Worm (Caenorhabditis elegans) whole organism, young adult: ENCODE results near the gene aak-1.

ENCODE experiments used
- B0019.2 ChIP-seq: fragments of 200-800 bp; sonication (Bioruptor generic); conservative IDR thresholded peaks from 2 replicates; pipeline ENCODE4 v1.3.6; 2022; ENCODE audit warnings: missing genetic modification reagents, missing genetic modification characterization, missing compliant biosample characterization
- B0035.1 ChIP-seq: sonication (generic microtip); optimal IDR thresholded peaks from 2 replicates; lab custom pipeline; 2016; ENCODE audit warnings: missing genetic modification characterization, mild to moderate bottlenecking, missing compliant biosample characterization, missing genotype, missing genetic modification reagents
- F22D6.2 ChIP-seq: sonication (generic microtip); optimal IDR thresholded peaks from 2 replicates; lab custom pipeline; 2016; ENCODE audit warnings: mild to moderate bottlenecking, missing genetic modification characterization, missing compliant biosample characterization
- F33H1.4 ChIP-seq: fragments of 200-800 bp; sonication (Bioruptor generic); IDR thresholded peaks from 2 replicates; pipeline ENCODE4 v1.3.6; 2022; ENCODE audit warnings: missing genetic modification reagents, missing genetic modification characterization, missing compliant biosample characterization
- F37B4.10 ChIP-seq: fragments of 200-800 bp; sonication (Bioruptor generic); IDR thresholded peaks from 2 replicates; pipeline ENCODE4 v1.3.6; 2022; ENCODE audit warnings: missing genetic modification characterization, missing compliant biosample characterization
- F39B2.1 ChIP-seq: fragments of 200-800 bp; sonication (Bioruptor generic); IDR thresholded peaks from 2 replicates; pipeline ENCODE4 v1.3.6; 2022; ENCODE audit warnings: missing genetic modification reagents, missing genetic modification characterization, missing compliant biosample characterization
- F52B5.7 ChIP-seq: sonication (generic microtip); optimal IDR thresholded peaks from 2 replicates; lab custom pipeline; 2016; ENCODE audit warnings: mild to moderate bottlenecking, missing genetic modification characterization, missing compliant biosample characterization
- K11D2.4 ChIP-seq: fragments of 200-800 bp; sonication (Bioruptor generic); IDR thresholded peaks from 2 replicates; pipeline ENCODE4 v1.3.6; 2022; ENCODE audit warnings: missing genetic modification reagents, missing genetic modification characterization, missing compliant biosample characterization
- T26A5.8 ChIP-seq: sonication (generic microtip); optimal IDR thresholded peaks from 2 replicates; lab custom pipeline; 2016; ENCODE audit warnings: missing genetic modification characterization, missing compliant biosample characterization
- Y53G8AR.9 ChIP-seq: fragments of 200-800 bp; sonication (Bioruptor generic); conservative IDR thresholded peaks from 2 replicates; pipeline ENCODE4 v1.3.6; 2022; ENCODE audit warnings: missing genetic modification reagents, missing genetic modification characterization, missing compliant biosample characterization
- Y56A3A.18 ChIP-seq: fragments of 200-800 bp; sonication (Bioruptor generic); IDR thresholded peaks from 2 replicates; pipeline ENCODE4 v1.3.6; 2022; ENCODE audit warnings: missing genetic modification reagents, missing genetic modification characterization, missing compliant biosample characterization
- akir-1 ChIP-seq: fragments of 200-800 bp; sonication (Bioruptor generic); optimal IDR thresholded peaks from 2 replicates; lab custom pipeline; 2018; ENCODE audit warnings: mild to moderate bottlenecking, missing genetic modification characterization, moderate library complexity, missing compliant biosample characterization
- aptf-2 ChIP-seq: fragments of 200-800 bp; sonication (Bioruptor generic); conservative IDR thresholded peaks from 2 replicates; pipeline ENCODE4 v1.3.6; 2022; ENCODE audit warnings: missing genetic modification reagents, missing genetic modification characterization, missing compliant biosample characterization
- aptf-3 ChIP-seq: fragments of 200-800 bp; sonication (Bioruptor generic); IDR thresholded peaks from 2 replicates; pipeline ENCODE4 v1.3.6; 2022; ENCODE audit warnings: missing genetic modification characterization, missing compliant biosample characterization
- atf-7 ChIP-seq: sonication (generic microtip); optimal IDR thresholded peaks from 2 replicates; lab custom pipeline; 2017; ENCODE audit warnings: mild to moderate bottlenecking, missing genetic modification characterization, missing compliant biosample characterization
- attf-5 ChIP-seq: fragments of 200-800 bp; sonication (Bioruptor generic); optimal IDR thresholded peaks from 2 replicates; lab custom pipeline; 2018; ENCODE audit warnings: mild to moderate bottlenecking, missing genetic modification characterization, missing compliant biosample characterization
- attf-6 ChIP-seq: fragments of 200-800 bp; sonication (Bioruptor generic); IDR thresholded peaks from 2 replicates; pipeline ENCODE4 v1.3.6; 2022; ENCODE audit warnings: missing genetic modification reagents, missing genetic modification characterization, missing compliant biosample characterization
- bed-1 ChIP-seq: fragments of 200-800 bp; sonication (Bioruptor generic); IDR thresholded peaks from 2 replicates; pipeline ENCODE4 v1.3.6; 2022; ENCODE audit warnings: missing genetic modification reagents, missing genetic modification characterization, missing compliant biosample characterization
- bed-2 ChIP-seq: fragments of 200-800 bp; sonication (Bioruptor generic); IDR thresholded peaks from 2 replicates; pipeline ENCODE4 v1.3.6; 2022; ENCODE audit warnings: missing genetic modification reagents, missing genetic modification characterization, missing compliant biosample characterization
- ceh-100 ChIP-seq: fragments of 200-800 bp; sonication (Bioruptor generic); IDR thresholded peaks from 2 replicates; pipeline ENCODE4 v1.3.6; 2022; ENCODE audit warnings: missing genetic modification reagents, missing genetic modification characterization, missing compliant biosample characterization
- ceh-58 ChIP-seq: fragments of 200-800 bp; sonication (Bioruptor generic); IDR thresholded peaks from 2 replicates; pipeline ENCODE4 v1.3.6; 2022; ENCODE audit warnings: missing genetic modification characterization, missing compliant biosample characterization
- ceh-91 ChIP-seq: fragments of 200-800 bp; sonication (Bioruptor generic); IDR thresholded peaks from 2 replicates; pipeline ENCODE4 v1.3.6; 2022; ENCODE audit warnings: missing genetic modification reagents, missing genetic modification characterization, missing compliant biosample characterization
- chd-7 ChIP-seq: sonication (generic microtip); optimal IDR thresholded peaks from 2 replicates; lab custom pipeline; 2016; ENCODE audit warnings: mild to moderate bottlenecking, missing genetic modification characterization, moderate library complexity, missing compliant biosample characterization
- dox-1 ChIP-seq: fragments of 200-800 bp; sonication (Bioruptor generic); IDR thresholded peaks from 2 replicates; pipeline ENCODE4 v1.3.6; 2022; ENCODE audit warnings: missing genetic modification reagents, missing genetic modification characterization, missing compliant biosample characterization
- dpff-1 ChIP-seq: sonication (generic microtip); optimal IDR thresholded peaks from 2 replicates; lab custom pipeline; 2017; ENCODE audit warnings: mild to moderate bottlenecking, missing genetic modification characterization, missing compliant biosample characterization
- efl-1 ChIP-seq: fragments of 150-350 bp; optimal IDR thresholded peaks from 2 replicates; lab custom pipeline; 2014; ENCODE audit warnings: missing biosample characterization, missing genetic modification reagents, missing genetic modification characterization
- gei-17 ChIP-seq: fragments of 200-800 bp; sonication (Bioruptor generic); optimal IDR thresholded peaks from 2 replicates; lab custom pipeline; 2018; ENCODE audit warnings: mild to moderate bottlenecking, missing genetic modification characterization, missing compliant biosample characterization
- hlh-12 ChIP-seq: sonication (generic microtip); optimal IDR thresholded peaks from 2 replicates; lab custom pipeline; 2016; ENCODE audit warnings: missing genetic modification characterization, missing compliant biosample characterization
- hsf-1 ChIP-seq: fragments of 200-800 bp; sonication (Bioruptor generic); IDR thresholded peaks from 2 replicates; pipeline ENCODE4 v1.3.6; 2022; ENCODE audit warnings: missing genetic modification reagents, missing genetic modification characterization, missing compliant biosample characterization
- lag-1 ChIP-seq: fragments of 200-800 bp; sonication (Bioruptor generic); IDR thresholded peaks from 2 replicates; pipeline ENCODE4 v1.3.6; 2022; ENCODE audit warnings: missing genetic modification reagents, missing genetic modification characterization, missing compliant biosample characterization
- let-526 ChIP-seq: fragments of 200-800 bp; sonication (Bioruptor generic); IDR thresholded peaks from 2 replicates; pipeline ENCODE4 v1.3.6; 2022; ENCODE audit warnings: missing genetic modification reagents, missing genetic modification characterization, missing compliant biosample characterization
- mcd-1 ChIP-seq: fragments of 200-800 bp; sonication (Bioruptor generic); IDR thresholded peaks from 2 replicates; pipeline ENCODE4 v1.3.6; 2022; ENCODE audit warnings: missing genetic modification reagents, missing genetic modification characterization, missing compliant biosample characterization
- mes-4 ChIP-seq: sonication (generic microtip); optimal IDR thresholded peaks from 2 replicates; lab custom pipeline; 2016; ENCODE audit warnings: missing genotype, missing genetic modification characterization, missing compliant biosample characterization
- nfya-2 ChIP-seq: fragments of 200-800 bp; sonication (Bioruptor generic); IDR thresholded peaks from 2 replicates; pipeline ENCODE4 v1.3.6; 2022; ENCODE audit warnings: missing genetic modification reagents, missing genetic modification characterization, missing compliant biosample characterization
- nhr-27 ChIP-seq: fragments of 200-800 bp; sonication (Bioruptor generic); optimal IDR thresholded peaks from 2 replicates; lab custom pipeline; 2018; ENCODE audit warnings: mild to moderate bottlenecking, missing genetic modification characterization, moderate library complexity, missing compliant biosample characterization
- rcor-1 ChIP-seq: fragments of 200-800 bp; sonication (Bioruptor generic); IDR thresholded peaks from 2 replicates; pipeline ENCODE4 v1.3.6; 2022; ENCODE audit warnings: missing genetic modification reagents, missing genetic modification characterization, missing compliant biosample characterization
- repo-1 ChIP-seq: sonication (generic microtip); optimal IDR thresholded peaks from 2 replicates; lab custom pipeline; 2017; ENCODE audit warnings: mild to moderate bottlenecking, missing genetic modification characterization, missing compliant biosample characterization
- snpc-1.3 ChIP-seq: sonication (generic microtip); optimal IDR thresholded peaks from 2 replicates; lab custom pipeline; 2017; ENCODE audit warnings: missing genetic modification characterization, mild to moderate bottlenecking, missing compliant biosample characterization, antibody characterized with exemption, moderate library complexity, missing genotype, missing genetic modification reagents; ENCODE audit not compliant: insufficient read depth
- snpc-3.4 ChIP-seq: sonication (generic microtip); optimal IDR thresholded peaks from 2 replicates; lab custom pipeline; 2017; ENCODE audit warnings: missing genetic modification characterization, mild to moderate bottlenecking, missing compliant biosample characterization, antibody characterized with exemption, moderate library complexity, missing genotype, missing genetic modification reagents
- somi-1 ChIP-seq: fragments of 200-800 bp; sonication (Bioruptor generic); optimal IDR thresholded peaks from 2 replicates; lab custom pipeline; 2018; ENCODE audit warnings: mild to moderate bottlenecking, missing genetic modification characterization, missing compliant biosample characterization
- unc-62 ChIP-seq: fragments of 150-350 bp; optimal IDR thresholded peaks from 2 replicates; lab custom pipeline; 2014; ENCODE audit warnings: missing biosample characterization, missing genetic modification reagents, missing genetic modification characterization
- xnd-1 ChIP-seq: sonication (generic microtip); optimal IDR thresholded peaks from 2 replicates; lab custom pipeline; 2016; ENCODE audit warnings: missing genotype, missing genetic modification reagents, missing genetic modification characterization, missing compliant biosample characterization
- zfh-2 ChIP-seq: fragments of 200-800 bp; sonication (Bioruptor generic); conservative IDR thresholded peaks from 2 replicates; pipeline ENCODE4 v1.3.6; 2022; ENCODE audit warnings: missing genetic modification reagents, missing genetic modification characterization, missing compliant biosample characterization
- ztf-25 ChIP-seq: fragments of 200-800 bp; sonication (Bioruptor generic); IDR thresholded peaks from 2 replicates; pipeline ENCODE4 v1.3.6; 2022; ENCODE audit warnings: missing genetic modification reagents, missing genetic modification characterization, missing compliant biosample characterization
- ztf-26 ChIP-seq: sonication (generic microtip); optimal IDR thresholded peaks from 2 replicates; lab custom pipeline; 2017; ENCODE audit warnings: missing genetic modification characterization, missing compliant biosample characterization
- ztf-6 ChIP-seq: fragments of 200-800 bp; sonication (Bioruptor generic); IDR thresholded peaks from 2 replicates; pipeline ENCODE4 v1.3.6; 2022; ENCODE audit warnings: missing genetic modification reagents, missing genetic modification characterization, missing compliant biosample characterization

The aak-1 gene

DNA sequence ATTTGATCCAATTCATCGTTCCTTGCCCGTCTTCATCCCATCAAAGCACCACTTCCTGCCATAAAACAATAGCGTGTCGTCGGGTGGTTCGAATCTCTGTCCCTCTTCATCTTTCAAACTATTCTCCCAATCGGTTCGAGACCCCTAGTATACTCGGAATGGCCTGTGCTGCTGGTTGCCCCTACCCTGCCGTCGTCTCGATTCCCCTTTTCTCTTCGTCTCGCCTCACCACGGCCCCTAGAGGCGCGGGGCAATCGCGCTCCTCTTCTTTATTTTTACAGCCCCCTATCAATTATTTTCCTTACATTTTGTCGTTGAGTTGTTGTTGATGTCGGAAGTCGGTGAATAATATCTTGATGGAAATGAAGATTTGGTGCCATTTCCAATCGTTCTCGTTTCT lies 27.8 kb upstream of the aak-1 start:
- TF ChIP-seq zfh-2 (GFP tag; lab: Robert Waterston, UW): peak; percentile 78
- no peak for TF ChIP-seq gei-17
- TF ChIP-seq, all 124 proteins: peak for 1

DNA sequence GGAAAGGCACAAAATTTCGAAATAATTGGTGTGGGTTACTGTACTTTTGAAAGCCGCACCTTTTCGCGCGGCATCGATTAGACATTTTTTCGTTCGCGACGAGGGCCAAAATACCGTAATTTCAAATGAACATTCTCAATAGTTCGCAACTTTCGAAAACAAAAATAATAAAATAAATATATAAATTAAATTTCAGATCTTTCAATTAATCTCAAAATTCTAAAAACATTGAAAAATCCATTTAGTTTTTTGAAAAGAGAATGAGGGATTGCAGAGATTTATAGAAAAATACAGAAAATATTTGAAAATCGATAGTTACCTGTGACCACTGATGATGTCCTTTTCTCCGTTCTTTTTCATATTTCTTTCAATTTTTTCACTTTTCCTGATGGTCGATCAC lies 25.2 kb upstream of the aak-1 start, which contains the start of gene K02D10.8:
TSS of gene K02D10.8 (plus strand) at position 301 of the 400 bp plus-strand sequence.
- TF ChIP-seq F22D6.2 (tag; lab: Kevin White, UChicago) (no peak), xnd-1 (tag; lab: Kevin White, UChicago) (no peak), snpc-3.4 (tag; lab: Kevin White, UChicago) (no peak), mcd-1 (GFP tag; lab: Robert Waterston, UW) (no peak), Y53G8AR.9 (GFP tag; lab: Robert Waterston, UW) (no peak), K11D2.4 (GFP tag; lab: Robert Waterston, UW) (no peak), ztf-6 (GFP tag; lab: Robert Waterston, UW) (no peak), aptf-2 (GFP tag; lab: Robert Waterston, UW) (no peak), ceh-100 (GFP tag; lab: Robert Waterston, UW) (no peak), snpc-1.3 (no peak), somi-1 (GFP tag; lab: Kevin White, UChicago) (no peak), F37B4.10 (GFP tag; lab: Robert Waterston, UW) (no peak), rcor-1 (GFP tag; lab: Robert Waterston, UW) (no peak)

DNA sequence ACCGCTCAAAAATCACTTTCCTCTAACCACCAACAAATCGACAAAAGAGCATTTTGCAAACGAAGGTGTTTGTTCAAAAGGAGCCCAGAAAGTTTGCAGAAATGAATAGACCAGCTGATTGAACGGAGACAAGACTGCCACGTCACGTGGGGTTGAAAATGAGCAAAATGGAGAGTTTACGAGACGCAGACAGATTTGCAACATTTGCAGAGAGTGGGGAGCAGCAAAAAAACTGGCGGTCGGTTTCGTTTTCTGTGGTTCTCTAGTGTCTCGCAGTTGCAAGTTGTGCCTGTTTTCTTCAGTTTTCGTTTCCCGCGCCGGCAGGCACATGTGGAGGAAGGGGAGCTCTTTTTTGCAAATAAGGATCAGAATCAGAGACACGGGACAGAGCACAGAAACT lies 24.5 kb upstream of the aak-1 start:
- no peak for TF ChIP-seq nhr-27 (tag; lab: Kevin White, UChicago)
- peak; percentile 88 for TF ChIP-seq zfh-2 (GFP tag; lab: Robert Waterston, UW)
- no peak for TF ChIP-seq B0019.2 (GFP tag; lab: Robert Waterston, UW)
- TF ChIP-seq somi-1 (GFP tag; lab: Kevin White, UChicago): no peak
- TF ChIP-seq bed-1 (GFP tag; lab: Robert Waterston, UW): no peak
- no peak for TF ChIP-seq F33H1.4 (GFP tag; lab: Robert Waterston, UW)
- no peak for TF ChIP-seq akir-1 (GFP tag; lab: Kevin White, UChicago)
- TF ChIP-seq atf-7 (tag; lab: Kevin White, UChicago): no peak
- no peak for TF ChIP-seq hsf-1 (GFP tag; lab: Robert Waterston, UW)
- no peak for TF ChIP-seq aptf-3 (GFP tag; lab: Robert Waterston, UW)
- no peak for TF ChIP-seq ztf-25 (GFP tag; lab: Robert Waterston, UW)
- TF ChIP-seq efl-1 (GFP tag; lab: Kevin White, UChicago): no peak
- TF ChIP-seq bed-2 (GFP tag; lab: Robert Waterston, UW): no peak
- TF ChIP-seq mcd-1 (GFP tag; lab: Robert Waterston, UW): peak; percentile 39; the same call in 1 of the 2 replicates
- no peak for TF ChIP-seq lag-1 (GFP tag; lab: Robert Waterston, UW)
- no peak for TF ChIP-seq T26A5.8 (tag; lab: Kevin White, UChicago)
- no peak for TF ChIP-seq Y56A3A.18
- TF ChIP-seq ceh-91 (GFP tag; lab: Robert Waterston, UW): no peak
- 0 out of 2 replicates have a peak, but pooled peaks have one; percentile 59 for TF ChIP-seq K11D2.4 (GFP tag; lab: Robert Waterston, UW)
- no peak for TF ChIP-seq B0035.1 (tag; lab: Kevin White, UChicago)
- no peak for TF ChIP-seq nfya-2 (GFP tag; lab: Robert Waterston, UW)
- TF ChIP-seq dox-1 (GFP tag; lab: Robert Waterston, UW): no peak
- no peak for TF ChIP-seq dpff-1 (tag; lab: Kevin White, UChicago)
- no peak for TF ChIP-seq hlh-12 (tag; lab: Kevin White, UChicago)
- TF ChIP-seq F39B2.1: no peak
- TF ChIP-seq attf-6 (GFP tag; lab: Robert Waterston, UW): no peak
- no peak for TF ChIP-seq repo-1 (tag; lab: Kevin White, UChicago)
- TF ChIP-seq ztf-26 (tag; lab: Kevin White, UChicago): no peak
- no peak for TF ChIP-seq unc-62 (GFP tag; lab: Kevin White, UChicago)
- TF ChIP-seq let-526 (GFP tag; lab: Robert Waterston, UW): 0 out of 2 replicates have a peak, but pooled peaks have one; percentile 31
- TF ChIP-seq F52B5.7 (tag; lab: Kevin White, UChicago): no peak
- TF ChIP-seq ceh-58 (GFP tag; lab: Robert Waterston, UW): no peak
- no peak for TF ChIP-seq mes-4
- TF ChIP-seq attf-5 (GFP tag; lab: Kevin White, UChicago): peak; percentile 61
- TF ChIP-seq chd-7 (tag; lab: Kevin White, UChicago): peak; percentile 12
